Fruit fly (Drosophila melanogaster): ENCODE data around the gene e.

- TF ChIP-seq br (GFP tag; optimal IDR thresholded peaks at IDR 0.05) (peak; percentile 34), Dfd (GFP tag; optimal IDR thresholded peaks at IDR 0.05) (no peak), Jra (GFP tag; optimal IDR thresholded peaks at IDR 0.05) (no peak), rgr (GFP tag; optimal IDR thresholded peaks at IDR 0.05) (peak; percentile 9), usp (GFP tag; optimal IDR thresholded peaks at IDR 0.05) (no peak), sage (GFP tag; optimal IDR thresholded peaks at IDR 0.05) (no peak), ey (GFP tag; optimal IDR thresholded peaks at IDR 0.05) (no peak), woc (GFP tag; optimal IDR thresholded peaks at IDR 0.05) (no peak), lola (GFP tag; optimal IDR thresholded peaks at IDR 0.05) (no peak)
Observed at dm6 chr3R:21224230-21224629, 12.7 kb downstream of the e start.

All from whole organism, wandering third instar larva.